Worm (Caenorhabditis elegans) whole organism, young adult: ENCODE data around the gene F25F2.1.

Source experiments
- F49E8.2 ChIP-seq: sonication (generic microtip); optimal IDR thresholded peaks from 3 replicates; lab custom pipeline; 2017; ENCODE audit warnings: missing genetic modification characterization, mild to moderate bottlenecking, missing compliant biosample characterization, antibody characterized with exemption, moderate library complexity; ENCODE audit not compliant: insufficient read depth
- F57A8.1 ChIP-seq: fragments of 200-800 bp; sonication (Bioruptor generic); optimal IDR thresholded peaks from 2 replicates; lab custom pipeline; 2018; ENCODE audit warnings: mild to moderate bottlenecking, missing genetic modification characterization, moderate library complexity, missing compliant biosample characterization
- Y53G8AR.9 ChIP-seq: fragments of 200-800 bp; sonication (Bioruptor generic); conservative IDR thresholded peaks from 2 replicates; pipeline ENCODE4 v1.3.6; 2022; ENCODE audit warnings: missing genetic modification reagents, missing genetic modification characterization, missing compliant biosample characterization
- Y56A3A.18 ChIP-seq: fragments of 200-800 bp; sonication (Bioruptor generic); IDR thresholded peaks from 2 replicates; pipeline ENCODE4 v1.3.6; 2022; ENCODE audit warnings: missing genetic modification reagents, missing genetic modification characterization, missing compliant biosample characterization
- efl-1 ChIP-seq: fragments of 150-350 bp; optimal IDR thresholded peaks from 2 replicates; lab custom pipeline; 2014; ENCODE audit warnings: missing biosample characterization, missing genetic modification reagents, missing genetic modification characterization
- hsf-1 ChIP-seq: fragments of 200-800 bp; sonication (Bioruptor generic); IDR thresholded peaks from 2 replicates; pipeline ENCODE4 v1.3.6; 2022; ENCODE audit warnings: missing genetic modification reagents, missing genetic modification characterization, missing compliant biosample characterization
- let-526 ChIP-seq: fragments of 200-800 bp; sonication (Bioruptor generic); IDR thresholded peaks from 2 replicates; pipeline ENCODE4 v1.3.6; 2022; ENCODE audit warnings: missing genetic modification reagents, missing genetic modification characterization, missing compliant biosample characterization
- let-607 ChIP-seq, 2 experiments: fragments of 200-800 bp in 1 of 2; sonication (Bioruptor generic) in 1 of 2; sonication (generic microtip) in 1 of 2; optimal IDR thresholded peaks; 2 replicates each; lab custom pipeline; 2016 to 2018; ENCODE audit warnings: mild to moderate bottlenecking in 2 of 2, missing compliant biosample characterization in 2 of 2, missing genetic modification characterization in 2 of 2, moderate library complexity in 2 of 2, missing genotype in 1 of 2
- lin-54 ChIP-seq: fragments of 200-800 bp; sonication (Bioruptor generic); optimal IDR thresholded peaks from 2 replicates; lab custom pipeline; 2018; ENCODE audit warnings: mild to moderate bottlenecking, missing genetic modification characterization, missing compliant biosample characterization
- tbx-9 ChIP-seq: sonication (generic microtip); optimal IDR thresholded peaks from 2 replicates; lab custom pipeline; 2016; ENCODE audit warnings: borderline replicate concordance, missing genetic modification characterization, inconsistent platforms, missing compliant biosample characterization
- unc-62 ChIP-seq: fragments of 150-350 bp; optimal IDR thresholded peaks from 2 replicates; lab custom pipeline; 2014; ENCODE audit warnings: missing biosample characterization, missing genetic modification reagents, missing genetic modification characterization
- ztf-22 ChIP-seq: fragments of 200-800 bp; sonication (Bioruptor generic); optimal IDR thresholded peaks from 2 replicates; lab custom pipeline; 2018; ENCODE audit warnings: mild to moderate bottlenecking, missing genetic modification characterization, moderate library complexity, missing compliant biosample characterization

- TF ChIP-seq F57A8.1 (no peak), efl-1 (GFP tag; lab: Kevin White, UChicago) (no peak), lin-54 (GFP tag; lab: Kevin White, UChicago) (no peak), ztf-22 (GFP tag; lab: Kevin White, UChicago) (no peak), tbx-9 (tag; lab: Kevin White, UChicago) (no peak), Y56A3A.18 (no peak), let-607 (tag; optimal IDR thresholded peaks at IDR 0.05; lab: Kevin White, UChicago) (no peak), Y53G8AR.9 (GFP tag; lab: Robert Waterston, UW) (no peak), unc-62 (GFP tag; lab: Kevin White, UChicago) (no peak), hsf-1 (no peak), let-526 (no peak), F49E8.2 (tag; lab: Kevin White, UChicago) (no peak)
Measured at ce11 chrIII:4524071-4524470, 15.4 kb downstream of the F25F2.1 start.
